Fruit fly (Drosophila melanogaster) whole organism, embryonic: Measurements from ENCODE around the gene CG8630.
A peak's percentile ranks its signal among the peaks of the same experiment; 100 is the strongest.

Source experiments
- Abd-B ChIP-seq: fragments of 200-800 bp; sonication (Bioruptor generic); optimal IDR thresholded peaks from 2 replicates; lab custom pipeline; 2018; ENCODE audit warnings: missing biosample characterization, mild to moderate bottlenecking, missing genetic modification characterization, moderate library complexity
- Asciz ChIP-seq: fragments of 200-800 bp; sonication (Bioruptor generic); optimal IDR thresholded peaks from 2 replicates; lab custom pipeline; 2017; ENCODE audit warnings: missing biosample characterization, mild to moderate bottlenecking, missing genetic modification characterization, missing genetic modification reagents
- Bgb ChIP-seq: fragments of 200-800 bp; sonication (Bioruptor generic); IDR thresholded peaks from 2 replicates; pipeline ENCODE4 v1.3.6; 2022; ENCODE audit warnings: missing biosample characterization, missing genetic modification characterization; ENCODE audit not compliant: partially characterized antibody
- CG10267 ChIP-seq: fragments of 200-800 bp; sonication (Bioruptor generic); optimal IDR thresholded peaks from 2 replicates; lab custom pipeline; 2018; ENCODE audit warnings: missing biosample characterization, mild to moderate bottlenecking, missing genetic modification characterization, moderate library complexity
- CG10543 ChIP-seq: fragments of 200-800 bp; sonication (Bioruptor generic); optimal IDR thresholded peaks from 3 replicates; lab custom pipeline; 2017; ENCODE audit warnings: missing biosample characterization, mild to moderate bottlenecking, missing genetic modification characterization, moderate library complexity
- CG11093 ChIP-seq: fragments of 200-800 bp; sonication (Bioruptor generic); IDR thresholded peaks from 3 replicates; pipeline ENCODE4 v1.3.6; 2022; ENCODE audit warnings: missing biosample characterization, missing genetic modification characterization
- CG12659 ChIP-seq: fragments of 200-800 bp; sonication (Bioruptor generic); optimal IDR thresholded peaks from 3 replicates; lab custom pipeline; 2017; ENCODE audit warnings: mild to moderate bottlenecking, missing biosample characterization, missing genetic modification reagents, missing genetic modification characterization
- CG14965 ChIP-seq: fragments of 200-800 bp; sonication (Bioruptor generic); optimal IDR thresholded peaks from 2 replicates; lab custom pipeline; 2016; ENCODE audit warnings: missing biosample characterization, missing genetic modification characterization, borderline replicate concordance
- CG1529 ChIP-seq: fragments of 200-800 bp; sonication (Bioruptor generic); optimal IDR thresholded peaks from 3 replicates; lab custom pipeline; 2018; ENCODE audit warnings: missing biosample characterization, missing genetic modification characterization
- CG17359 ChIP-seq: fragments of 200-800 bp; sonication (Bioruptor generic); optimal IDR thresholded peaks from 3 replicates; lab custom pipeline; 2018; ENCODE audit warnings: missing biosample characterization, mild to moderate bottlenecking, missing genetic modification characterization, moderate library complexity
- CG17802 ChIP-seq: fragments of 200-800 bp; sonication (Bioruptor generic); optimal IDR thresholded peaks from 2 replicates; lab custom pipeline; 2018; ENCODE audit warnings: missing biosample characterization, mild to moderate bottlenecking, missing genetic modification characterization, moderate library complexity
- CG18011 ChIP-seq: fragments of 200-800 bp; sonication (Bioruptor generic); optimal IDR thresholded peaks from 2 replicates; lab custom pipeline; 2017; ENCODE audit warnings: missing biosample characterization, missing genetic modification characterization, mild to moderate bottlenecking, moderate library complexity, missing genotype
- CG18619 ChIP-seq: fragments of 200-800 bp; sonication (Bioruptor generic); optimal IDR thresholded peaks from 3 replicates; lab custom pipeline; 2017; ENCODE audit warnings: missing biosample characterization, mild to moderate bottlenecking, missing genetic modification characterization
- CG18764 ChIP-seq: fragments of 200-800 bp; sonication (Bioruptor generic); optimal IDR thresholded peaks from 3 replicates; lab custom pipeline; 2016; ENCODE audit warnings: missing biosample characterization, missing genetic modification characterization
- CG2678 ChIP-seq: fragments of 200-800 bp; sonication (Bioruptor generic); optimal IDR thresholded peaks from 3 replicates; lab custom pipeline; 2019; ENCODE audit warnings: missing biosample characterization, mild to moderate bottlenecking, missing genetic modification characterization, moderate library complexity
- CG2712 ChIP-seq: fragments of 200-800 bp; optimal IDR thresholded peaks from 3 replicates; lab custom pipeline; 2019; ENCODE audit warnings: missing biosample characterization, mild to moderate bottlenecking, missing genetic modification characterization, moderate library complexity
- CG30403 ChIP-seq: fragments of 200-800 bp; sonication (Bioruptor generic); optimal IDR thresholded peaks from 3 replicates; lab custom pipeline; 2016; ENCODE audit warnings: missing biosample characterization, missing genetic modification characterization
- CG33213 ChIP-seq: fragments of 200-800 bp; sonication (Bioruptor generic); optimal IDR thresholded peaks from 3 replicates; lab custom pipeline; 2016; ENCODE audit warnings: missing biosample characterization, missing genetic modification characterization
- CG4730 ChIP-seq: fragments of 200-800 bp; sonication (Bioruptor generic); IDR thresholded peaks from 2 replicates; pipeline ENCODE4 v1.3.6; 2022; ENCODE audit warnings: missing biosample characterization, missing genetic modification characterization
- CG5245 ChIP-seq: fragments of 200-800 bp; sonication (Bioruptor generic); optimal IDR thresholded peaks from 3 replicates; lab custom pipeline; 2016; ENCODE audit warnings: missing biosample characterization, missing genetic modification characterization
- CG7987 ChIP-seq: fragments of 200-800 bp; sonication (Bioruptor generic); optimal IDR thresholded peaks from 2 replicates; lab custom pipeline; 2018; ENCODE audit warnings: missing biosample characterization, mild to moderate bottlenecking, missing genetic modification characterization, moderate library complexity
- CG8290 ChIP-seq, 3 experiments: fragments of 200-800 bp; sonication (Bioruptor generic); optimal IDR thresholded peaks; 2 replicates each; lab custom pipeline; 2016 to 2019; ENCODE audit warnings: missing biosample characterization in 3 of 3, missing genetic modification characterization in 3 of 3, mild to moderate bottlenecking in 2 of 3, moderate library complexity in 1 of 3
- CG8765 ChIP-seq: fragments of 200-800 bp; sonication (Bioruptor generic); IDR thresholded peaks from 2 replicates; pipeline ENCODE4 v1.3.6; 2022; ENCODE audit warnings: missing biosample characterization, missing genetic modification characterization
- CkIIα-i1 ChIP-seq: fragments of 200-800 bp; sonication (Bioruptor generic); IDR thresholded peaks from 2 replicates; pipeline ENCODE4 v1.3.6; 2022; ENCODE audit warnings: missing biosample characterization, missing genetic modification characterization
- D19A ChIP-seq: fragments of 200-800 bp; optimal IDR thresholded peaks from 3 replicates; lab custom pipeline; 2019; ENCODE audit warnings: missing biosample characterization, mild to moderate bottlenecking, missing genetic modification characterization, moderate library complexity
- Dbx ChIP-seq: fragments of 200-800 bp; sonication (Bioruptor generic); IDR thresholded peaks from 3 replicates; pipeline ENCODE4 v1.3.6; 2022; ENCODE audit warnings: missing biosample characterization, missing genetic modification characterization
- Drgx ChIP-seq: fragments of 200-800 bp; sonication (Bioruptor generic); IDR thresholded peaks from 2 replicates; pipeline ENCODE4 v1.3.6; 2022; ENCODE audit warnings: missing biosample characterization, missing genetic modification characterization
- Eip74EF ChIP-seq, 2 experiments: fragments of 200-800 bp in 1 of 2; fragments of >200 bp in 1 of 2; sonication (Bioruptor generic) in 1 of 2; optimal IDR thresholded peaks; 2 replicates each; lab custom pipeline; 2017 to 2019; ENCODE audit warnings: missing biosample characterization in 2 of 2, missing genetic modification characterization in 2 of 2, mild to moderate bottlenecking in 1 of 2, moderate library complexity in 1 of 2
- Ets97D ChIP-seq: fragments of 200-800 bp; sonication (Bioruptor generic); optimal IDR thresholded peaks from 3 replicates; lab custom pipeline; 2016; ENCODE audit warnings: missing biosample characterization, missing genetic modification characterization
- HmgZ ChIP-seq: fragments of 200-800 bp; sonication (Bioruptor generic); optimal IDR thresholded peaks from 2 replicates; lab custom pipeline; 2018; ENCODE audit warnings: missing biosample characterization, mild to moderate bottlenecking, missing genetic modification characterization
- Hr3 ChIP-seq: fragments of 200-800 bp; sonication (Bioruptor generic); optimal IDR thresholded peaks from 3 replicates; lab custom pipeline; 2016; ENCODE audit warnings: missing biosample characterization, missing genetic modification characterization
- YL-1 ChIP-seq: fragments of 200-800 bp; sonication (Bioruptor generic); optimal IDR thresholded peaks from 3 replicates; lab custom pipeline; 2017; ENCODE audit warnings: missing biosample characterization, mild to moderate bottlenecking, missing genetic modification characterization
- bbx ChIP-seq: fragments of 200-800 bp; sonication (Bioruptor generic); IDR thresholded peaks from 2 replicates; pipeline ENCODE4 v1.3.6; 2022; ENCODE audit warnings: missing biosample characterization, missing genetic modification characterization; ENCODE audit not compliant: partially characterized antibody
- cato ChIP-seq: fragments of 200-800 bp; sonication (Bioruptor generic); optimal IDR thresholded peaks from 2 replicates; lab custom pipeline; 2016; ENCODE audit warnings: missing biosample characterization, missing genetic modification characterization, borderline replicate concordance
- dmrt11E ChIP-seq: fragments of 200-800 bp; sonication (Bioruptor generic); optimal IDR thresholded peaks from 3 replicates; lab custom pipeline; 2018; ENCODE audit warnings: missing biosample characterization, mild to moderate bottlenecking, missing genetic modification characterization, moderate library complexity
- ewg ChIP-seq: fragments of 200-800 bp; sonication (Bioruptor generic); optimal IDR thresholded peaks from 3 replicates; lab custom pipeline; 2017; ENCODE audit warnings: mild to moderate bottlenecking, missing biosample characterization, missing genetic modification reagents, missing genetic modification characterization
- gcm2 ChIP-seq: fragments of 200-800 bp; sonication (Bioruptor generic); optimal IDR thresholded peaks from 2 replicates; lab custom pipeline; 2016; ENCODE audit warnings: missing biosample characterization, missing genetic modification characterization
- h ChIP-seq: fragments of >200 bp; optimal IDR thresholded peaks from 2 replicates; lab custom pipeline; 2017
- kay ChIP-seq: fragments of 200-800 bp; sonication (Bioruptor generic); optimal IDR thresholded peaks from 2 replicates; lab custom pipeline; 2016; ENCODE audit warnings: missing biosample characterization, missing genetic modification characterization
- lab ChIP-seq: fragments of 200-800 bp; sonication (Bioruptor generic); optimal IDR thresholded peaks from 3 replicates; lab custom pipeline; 2017; ENCODE audit warnings: missing biosample characterization, missing genetic modification characterization, mild to moderate bottlenecking, moderate library complexity, missing genetic modification reagents
- nmo ChIP-seq: fragments of 200-800 bp; sonication (Bioruptor generic); optimal IDR thresholded peaks from 2 replicates; lab custom pipeline; 2018; ENCODE audit warnings: missing biosample characterization, mild to moderate bottlenecking, missing genetic modification characterization, moderate library complexity
- pb ChIP-seq: fragments of 200-800 bp; sonication (Bioruptor generic); optimal IDR thresholded peaks from 3 replicates; lab custom pipeline; 2016; ENCODE audit warnings: missing biosample characterization, missing genetic modification characterization
- scrt ChIP-seq: fragments of 200-800 bp; sonication (Bioruptor generic); optimal IDR thresholded peaks from 2 replicates; lab custom pipeline; 2018; ENCODE audit warnings: missing biosample characterization, mild to moderate bottlenecking, missing genetic modification characterization, moderate library complexity
- seq ChIP-seq: fragments of 200-800 bp; sonication (Bioruptor generic); IDR thresholded peaks from 2 replicates; pipeline ENCODE4 v1.3.6; 2022; ENCODE audit warnings: missing biosample characterization, missing genetic modification characterization
- sna ChIP-seq: fragments of 200-800 bp; sonication (Bioruptor generic); IDR thresholded peaks from 2 replicates; pipeline ENCODE4 v1.3.6; 2022; ENCODE audit warnings: missing biosample characterization, missing genetic modification characterization; ENCODE audit not compliant: partially characterized antibody
- tap ChIP-seq: fragments of 200-800 bp; optimal IDR thresholded peaks from 3 replicates; lab custom pipeline; 2019; ENCODE audit warnings: missing biosample characterization, mild to moderate bottlenecking, missing genetic modification characterization, moderate library complexity
- tin ChIP-seq: fragments of 200-800 bp; sonication (Bioruptor generic); optimal IDR thresholded peaks from 3 replicates; lab custom pipeline; 2016; ENCODE audit warnings: missing biosample characterization, missing genetic modification characterization
- yki ChIP-seq: fragments of >200 bp; optimal IDR thresholded peaks from 3 replicates; lab custom pipeline; 2018
- zen2 ChIP-seq: fragments of 200-800 bp; sonication (Bioruptor generic); IDR thresholded peaks from 3 replicates; pipeline ENCODE4 v1.3.6; 2022; ENCODE audit warnings: missing biosample characterization, missing genetic modification characterization; ENCODE audit not compliant: partially characterized antibody

Gene CG8630

DNA sequence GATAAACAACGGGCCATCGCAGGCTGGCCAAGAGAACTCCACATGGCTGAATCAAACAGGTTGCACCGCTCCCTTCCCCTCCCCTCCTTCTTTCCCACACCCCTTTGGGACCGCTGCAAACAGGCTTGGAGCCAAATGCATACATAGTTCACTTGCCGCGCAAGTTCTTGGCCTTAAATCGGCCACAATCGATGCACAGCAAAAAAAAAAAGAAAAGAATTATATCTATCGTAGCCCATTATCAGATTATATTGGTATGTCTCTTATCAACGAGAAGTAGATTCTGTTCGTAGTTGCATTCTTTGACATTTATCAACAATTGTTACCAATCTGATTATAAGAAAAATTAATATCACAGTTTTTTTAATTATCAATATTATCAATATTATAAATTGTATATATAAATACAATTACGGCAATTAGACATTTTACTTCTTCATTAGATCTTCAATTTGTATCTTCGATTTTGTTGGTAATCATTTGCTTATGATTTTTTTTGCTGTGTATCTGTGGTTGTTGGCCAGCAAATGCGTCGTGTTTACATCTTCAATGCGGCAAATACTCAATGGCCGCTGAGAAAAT, 25.9 kb downstream of the CG8630 start (continued):
- peak; percentile 62 for TF ChIP-seq D19A (tag; lab: Kevin White, UChicago)
- TF ChIP-seq Bgb: no peak
- TF ChIP-seq gcm2 (GFP tag; lab: Kevin White, UChicago): no peak
- TF ChIP-seq CG18619 (GFP tag; lab: Kevin White, UChicago): peak; percentile 14
- TF ChIP-seq seq: 0 out of 2 replicates have a peak, but pooled peaks have one; percentile 26
- TF ChIP-seq tap: peak; percentile 27
- no peak for TF ChIP-seq Dbx (GFP tag; lab: Robert Waterston, UW)
- no peak for TF ChIP-seq CG14965 (GFP tag; lab: Kevin White, UChicago)
- no peak for TF ChIP-seq CG18764 (GFP tag; lab: Kevin White, UChicago)
- no peak for TF ChIP-seq cato (GFP tag; lab: Kevin White, UChicago)
- TF ChIP-seq CG7987 (GFP tag; lab: Kevin White, UChicago): no peak
- TF ChIP-seq bbx (GFP tag; lab: Robert Waterston, UW): no peak
- peak in 1 of 2 experiments; percentile 45 for TF ChIP-seq Eip74EF (GFP tag; optimal IDR thresholded peaks at IDR 0.05; lab: Kevin White, UChicago)
- TF ChIP-seq Drgx (GFP tag; lab: Robert Waterston, UW): peak; percentile 39; the same call in 1 of the 2 replicates
- TF ChIP-seq scrt (GFP tag; lab: Kevin White, UChicago): no peak
- TF ChIP-seq CG30403 (GFP tag; lab: Kevin White, UChicago): peak; percentile 48
- no peak for TF ChIP-seq zen2 (GFP tag; lab: Robert Waterston, UW)
- peak; percentile 9 for TF ChIP-seq CG5245 (GFP tag; lab: Kevin White, UChicago)
- peak; percentile 84 for TF ChIP-seq CG2712 (tag; lab: Kevin White, UChicago)
- no peak for TF ChIP-seq sna (GFP tag; lab: Robert Waterston, UW)
- peak; percentile 16 for TF ChIP-seq ewg
- TF ChIP-seq Ets97D (GFP tag; lab: Kevin White, UChicago): no peak
- peak; percentile 52 for TF ChIP-seq Asciz (GFP tag; lab: Kevin White, UChicago)
- peak; percentile 79 for TF ChIP-seq dmrt11E (tag; lab: Kevin White, UChicago)
- peak; percentile 20 for TF ChIP-seq CG17359
- no peak for TF ChIP-seq HmgZ (tag; lab: Kevin White, UChicago)
- TF ChIP-seq Abd-B (GFP tag; lab: Kevin White, UChicago): peak; percentile 12
- TF ChIP-seq CG10267: peak; percentile 65
- no peak for TF ChIP-seq kay (GFP tag; lab: Kevin White, UChicago)
- TF ChIP-seq CG8765: no peak
- peak; percentile 22 for TF ChIP-seq CG12659
- TF ChIP-seq CG1529 (GFP tag; lab: Kevin White, UChicago): no peak
- TF ChIP-seq CG33213 (GFP tag; lab: Kevin White, UChicago): no peak
- TF ChIP-seq h (lab: Kevin White, UChicago): no peak
- TF ChIP-seq CG17802: peak; percentile 21
- peak; percentile 40 for TF ChIP-seq Hr3 (GFP tag; lab: Kevin White, UChicago)
- no peak for TF ChIP-seq CG8290 (GFP tag; optimal IDR thresholded peaks at IDR 0.05; lab: Kevin White, UChicago)
- no peak for TF ChIP-seq CG8290 (tag; optimal IDR thresholded peaks at IDR 0.05; lab: Kevin White, UChicago)
- no peak for TF ChIP-seq CkIIα-i1 (GFP tag; lab: Robert Waterston, UW)
- no peak for TF ChIP-seq CG10543 (GFP tag; lab: Kevin White, UChicago)
- no peak for TF ChIP-seq yki (lab: Kevin White, UChicago)
- no peak for TF ChIP-seq lab (GFP tag; lab: Kevin White, UChicago)
- TF ChIP-seq pb: no peak
- peak; percentile 14 for TF ChIP-seq tin (GFP tag; lab: Kevin White, UChicago)
- TF ChIP-seq CG2678 (tag; lab: Kevin White, UChicago): peak; percentile 72
- no peak for TF ChIP-seq CG18011
- no peak for TF ChIP-seq CG4730
- peak; percentile 77 for TF ChIP-seq nmo (GFP tag; lab: Kevin White, UChicago)
- TF ChIP-seq CG11093 (GFP tag; lab: Robert Waterston, UW): 0 out of 3 replicates have a peak, but pooled peaks have one; percentile 36
- TF ChIP-seq YL-1 (GFP tag; lab: Kevin White, UChicago): no peak
